Worm (Caenorhabditis elegans) whole organism, L1 larva: Measurements from ENCODE around the gene F45E12.6.

Experiments
- C04F5.9 ChIP-seq: sonication (generic microtip); optimal IDR thresholded peaks from 2 replicates; lab custom pipeline; 2016; ENCODE audit warnings: missing genetic modification characterization, missing compliant biosample characterization
- C34B4.2 ChIP-seq: sonication (generic microtip); optimal IDR thresholded peaks from 2 replicates; lab custom pipeline; 2017; ENCODE audit warnings: mild to moderate bottlenecking, missing genetic modification characterization, missing compliant biosample characterization
- Y116A8C.19 ChIP-seq: sonication (generic microtip); optimal IDR thresholded peaks from 2 replicates; lab custom pipeline; 2016; ENCODE audit warnings: missing compliant biosample characterization, missing genetic modification characterization, borderline replicate concordance
- alr-1 ChIP-seq: fragments of 200-800 bp; sonication (Bioruptor generic); optimal IDR thresholded peaks from 2 replicates; lab custom pipeline; 2018; ENCODE audit warnings: borderline replicate concordance, mild to moderate bottlenecking, missing genetic modification characterization, missing compliant biosample characterization
- aly-2 ChIP-seq: fragments of 150-350 bp; optimal IDR thresholded peaks from 2 replicates; lab custom pipeline; 2014; ENCODE audit warnings: missing biosample characterization, missing genetic modification characterization
- blmp-1 ChIP-seq: fragments of 150-350 bp; optimal IDR thresholded peaks from 2 replicates; lab custom pipeline; 2014; ENCODE audit warnings: missing biosample characterization, missing genetic modification characterization
- ceh-63 ChIP-seq: fragments of 200-800 bp; sonication (Bioruptor generic); optimal IDR thresholded peaks from 2 replicates; lab custom pipeline; 2018; ENCODE audit warnings: mild to moderate bottlenecking, missing genetic modification characterization, missing compliant biosample characterization
- ceh-8 ChIP-seq: fragments of 200-800 bp; sonication (Bioruptor generic); optimal IDR thresholded peaks from 2 replicates; lab custom pipeline; 2018; ENCODE audit warnings: mild to moderate bottlenecking, missing genetic modification characterization, moderate library complexity, missing compliant biosample characterization
- ceh-82 ChIP-seq, 3 experiments: fragments of 150-350 bp in 1 of 3; sonication (generic microtip) in 2 of 3; optimal IDR thresholded peaks; 2 replicates each; lab custom pipeline; 2014 to 2017; ENCODE audit warnings: missing biosample characterization in 3 of 3, missing genetic modification characterization in 3 of 3
- dsc-1 ChIP-seq: sonication (generic microtip); optimal IDR thresholded peaks from 2 replicates; lab custom pipeline; 2016; ENCODE audit warnings: mild to moderate bottlenecking, missing genetic modification characterization, missing compliant biosample characterization
- efl-1 ChIP-seq, 4 experiments: fragments of 150-350 bp; optimal IDR thresholded peaks in 3 of 4; peaks in 1 of 4; 1 replicate in 1 of 4; 2 replicates in 3 of 4; lab custom pipeline; 2014; ENCODE audit warnings: missing biosample characterization in 2 of 4, missing genetic modification characterization in 2 of 4, missing genetic modification reagents in 2 of 4
- efl-3 ChIP-seq: fragments of 200-800 bp; sonication (Bioruptor generic); optimal IDR thresholded peaks from 2 replicates; lab custom pipeline; 2018; ENCODE audit warnings: mild to moderate bottlenecking, missing genetic modification characterization, missing compliant biosample characterization
- egl-13 ChIP-seq: sonication (generic microtip); optimal IDR thresholded peaks from 2 replicates; lab custom pipeline; 2016; ENCODE audit warnings: missing genotype, missing genetic modification reagents, missing genetic modification characterization, missing compliant biosample characterization
- egl-27 ChIP-seq, 2 experiments: fragments of 150-350 bp in 1 of 2; sonication (generic microtip); optimal IDR thresholded peaks; 3 replicates each; lab custom pipeline; 2017 to 2018; ENCODE audit warnings: missing biosample characterization in 2 of 2, missing genetic modification characterization in 2 of 2, missing genetic modification reagents in 2 of 2
- fkh-10 ChIP-seq: sonication (generic microtip); optimal IDR thresholded peaks from 2 replicates; lab custom pipeline; 2017; ENCODE audit warnings: missing biosample characterization, missing genetic modification reagents, missing genetic modification characterization
- fkh-8 ChIP-seq: sonication (generic microtip); optimal IDR thresholded peaks from 2 replicates; lab custom pipeline; 2016; ENCODE audit warnings: mild to moderate bottlenecking, missing genetic modification characterization, missing compliant biosample characterization
- hlh-17 ChIP-seq: fragments of 200-800 bp; sonication (Bioruptor generic); optimal IDR thresholded peaks from 2 replicates; lab custom pipeline; 2018; ENCODE audit warnings: missing genetic modification characterization, mild to moderate bottlenecking, missing compliant biosample characterization, moderate library complexity, borderline replicate concordance
- irx-1 ChIP-seq: sonication (generic microtip); optimal IDR thresholded peaks from 2 replicates; lab custom pipeline; 2016; ENCODE audit warnings: missing genetic modification characterization, missing compliant biosample characterization
- isw-1 ChIP-seq: fragments of 200-800 bp; sonication (Bioruptor generic); IDR thresholded peaks from 2 replicates; pipeline ENCODE4 v1.3.6; 2022; ENCODE audit warnings: missing genetic modification characterization, missing compliant biosample characterization
- jun-1 ChIP-seq: fragments of 150-350 bp; optimal IDR thresholded peaks from 2 replicates; lab custom pipeline; 2014; ENCODE audit warnings: missing biosample characterization, missing genetic modification reagents, missing genetic modification characterization
- lin-14 ChIP-seq: fragments of 200-800 bp; sonication (Bioruptor generic); optimal IDR thresholded peaks from 2 replicates; lab custom pipeline; 2018; ENCODE audit warnings: mild to moderate bottlenecking, missing genetic modification characterization, moderate library complexity, missing compliant biosample characterization
- lin-35 ChIP-seq, 2 experiments: fragments of 150-350 bp; optimal IDR thresholded peaks; 2 replicates each; lab custom pipeline; 2014; ENCODE audit warnings: missing biosample characterization in 2 of 2, missing genetic modification characterization in 2 of 2, missing genetic modification reagents in 2 of 2
- lsy-2 ChIP-seq, 2 experiments: fragments of 150-350 bp; optimal IDR thresholded peaks; 2 replicates each; lab custom pipeline; 2014; ENCODE audit warnings: missing biosample characterization in 2 of 2, missing genetic modification characterization in 2 of 2
- mab-9 ChIP-seq: fragments of 200-800 bp; sonication (Bioruptor generic); IDR thresholded peaks from 2 replicates; pipeline ENCODE4 v1.3.6; 2022; ENCODE audit warnings: missing genetic modification reagents, missing genetic modification characterization, missing compliant biosample characterization
- mdl-1 ChIP-seq, 2 experiments: fragments of 150-350 bp; optimal IDR thresholded peaks; 2 replicates each; lab custom pipeline; 2014 to 2017; ENCODE audit warnings: missing biosample characterization in 2 of 2, missing genetic modification characterization in 2 of 2, inconsistent platforms in 1 of 2
- mef-2 ChIP-seq: fragments of 150-350 bp; optimal IDR thresholded peaks from 2 replicates; lab custom pipeline; 2014; ENCODE audit warnings: missing biosample characterization, missing genetic modification characterization
- nhr-12 ChIP-seq: sonication (generic microtip); optimal IDR thresholded peaks from 2 replicates; lab custom pipeline; 2017; ENCODE audit warnings: missing biosample characterization, missing genetic modification characterization
- nhr-20 ChIP-seq: sonication (generic microtip); optimal IDR thresholded peaks from 2 replicates; lab custom pipeline; 2016; ENCODE audit warnings: mild to moderate bottlenecking, missing genetic modification characterization, missing compliant biosample characterization
- nhr-237 ChIP-seq: fragments of 150-350 bp; optimal IDR thresholded peaks from 2 replicates; lab custom pipeline; 2014; ENCODE audit warnings: missing biosample characterization, missing genetic modification characterization
- nhr-28 ChIP-seq: fragments of 150-350 bp; optimal IDR thresholded peaks from 2 replicates; lab custom pipeline; 2014; ENCODE audit warnings: missing biosample characterization, missing genetic modification characterization
- nhr-47 ChIP-seq: sonication (generic microtip); optimal IDR thresholded peaks from 2 replicates; lab custom pipeline; 2016; ENCODE audit warnings: mild to moderate bottlenecking, missing genetic modification characterization, moderate library complexity, missing compliant biosample characterization
- nhr-71 ChIP-seq: sonication (generic microtip); optimal IDR thresholded peaks from 2 replicates; lab custom pipeline; 2016; ENCODE audit warnings: mild to moderate bottlenecking, missing genetic modification characterization, moderate library complexity, missing compliant biosample characterization
- nhr-84 ChIP-seq: sonication (generic microtip); optimal IDR thresholded peaks from 2 replicates; lab custom pipeline; 2017; ENCODE audit warnings: missing biosample characterization, missing genetic modification characterization
- nhr-85 ChIP-seq: sonication (generic microtip); peaks from one replicate; lab custom pipeline; 2016; ENCODE audit warnings: missing genetic modification characterization, inconsistent platforms, missing compliant biosample characterization
- pax-3 ChIP-seq: fragments of 200-800 bp; sonication (Bioruptor generic); optimal IDR thresholded peaks from 2 replicates; lab custom pipeline; 2018; ENCODE audit warnings: mild to moderate bottlenecking, missing genetic modification characterization, moderate library complexity, missing compliant biosample characterization
- pqm-1 ChIP-seq: sonication (generic microtip); optimal IDR thresholded peaks from 3 replicates; lab custom pipeline; 2017; ENCODE audit warnings: missing biosample characterization, missing genetic modification characterization
- skn-1 ChIP-seq: fragments of 150-350 bp; optimal IDR thresholded peaks from 2 replicates; lab custom pipeline; 2014; ENCODE audit warnings: missing biosample characterization, missing genetic modification characterization
- snpc-4 ChIP-seq: fragments of 150-350 bp; optimal IDR thresholded peaks from 2 replicates; lab custom pipeline; 2014; ENCODE audit warnings: missing biosample characterization, missing genetic modification characterization
- snu-23 ChIP-seq: sonication (generic microtip); optimal IDR thresholded peaks from 2 replicates; lab custom pipeline; 2016; ENCODE audit warnings: missing genetic modification characterization, missing compliant biosample characterization
- sox-4 ChIP-seq: sonication (generic microtip); optimal IDR thresholded peaks from 2 replicates; lab custom pipeline; 2016; ENCODE audit warnings: missing genetic modification characterization, missing compliant biosample characterization
- sptf-1 ChIP-seq: fragments of 150-350 bp; optimal IDR thresholded peaks from 2 replicates; lab custom pipeline; 2014; ENCODE audit warnings: missing biosample characterization, missing genetic modification characterization
- swsn-7 ChIP-seq: sonication (generic microtip); optimal IDR thresholded peaks from 2 replicates; lab custom pipeline; 2016; ENCODE audit warnings: missing genetic modification characterization, missing compliant biosample characterization
- tbx-2 ChIP-seq: sonication (generic microtip); optimal IDR thresholded peaks from 2 replicates; lab custom pipeline; 2016; ENCODE audit warnings: missing genetic modification characterization, missing compliant biosample characterization
- tlp-1 ChIP-seq: fragments of 150-350 bp; optimal IDR thresholded peaks from 2 replicates; lab custom pipeline; 2014; ENCODE audit warnings: missing biosample characterization, missing genetic modification characterization
- unc-30 ChIP-seq: sonication (generic microtip); optimal IDR thresholded peaks from 2 replicates; lab custom pipeline; 2017; ENCODE audit warnings: missing biosample characterization, missing genetic modification characterization
- unc-98 ChIP-seq: fragments of 200-800 bp; sonication (Bioruptor generic); IDR thresholded peaks from 2 replicates; pipeline ENCODE4 v1.3.6; 2022; ENCODE audit warnings: missing genetic modification characterization, missing compliant biosample characterization
- xbp-1 ChIP-seq: sonication (generic microtip); optimal IDR thresholded peaks from 2 replicates; lab custom pipeline; 2016; ENCODE audit warnings: missing genetic modification characterization, missing compliant biosample characterization
- zag-1 ChIP-seq: fragments of 150-350 bp; optimal IDR thresholded peaks from 2 replicates; lab custom pipeline; 2014; ENCODE audit warnings: missing biosample characterization, missing genetic modification characterization
- ztf-11 ChIP-seq, 2 experiments: sonication (generic microtip); optimal IDR thresholded peaks; 2 replicates each; lab custom pipeline; 2016 to 2017; ENCODE audit warnings: missing genetic modification characterization in 2 of 2, missing biosample characterization in 1 of 2, missing compliant biosample characterization in 1 of 2

The F45E12.6 gene

DNA sequence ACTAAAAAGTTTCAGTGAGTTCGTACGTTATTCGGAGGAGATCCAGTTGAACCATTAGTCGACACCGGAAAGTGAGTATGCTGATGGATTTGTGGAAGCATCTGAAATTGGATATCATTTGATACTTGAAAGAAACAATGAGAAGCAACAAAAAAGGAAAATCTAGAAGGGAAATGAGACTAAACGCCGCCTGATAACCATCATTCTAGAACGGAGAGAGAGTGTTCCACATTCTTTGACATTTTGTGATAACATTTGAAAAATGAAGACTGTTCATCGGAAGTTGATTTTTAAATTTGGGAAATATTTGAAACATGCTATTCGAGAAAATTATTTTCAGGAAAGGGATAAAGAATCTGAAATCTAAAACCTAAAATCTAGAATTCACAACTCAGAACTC is 17.2 kb upstream of the F45E12.6 start, which contains the start of gene npax-1:
TSS of gene npax-1 (minus strand) at position 101 of the 400 bp plus-strand sequence.
- TF ChIP-seq nhr-12 (tag; lab: Kevin White, UChicago) = no peak
- TF ChIP-seq hlh-17 = no peak
- no peak for TF ChIP-seq C34B4.2 (tag; lab: Kevin White, UChicago)
- TF ChIP-seq pax-3 (tag; lab: Kevin White, UChicago) = no peak
- TF ChIP-seq tbx-2 (tag; lab: Kevin White, UChicago) = no peak
- TF ChIP-seq ceh-82 (tag; optimal IDR thresholded peaks at IDR 0.05; lab: Kevin White, UChicago) = no peak
- TF ChIP-seq mab-9 (GFP tag; lab: Robert Waterston, UW) = no peak
- no peak for TF ChIP-seq alr-1 (tag; lab: Kevin White, UChicago)
- no peak for TF ChIP-seq blmp-1 (tag; lab: Kevin White, UChicago)
- no peak for TF ChIP-seq lsy-2 (tag; optimal IDR thresholded peaks at IDR 0.05; lab: Kevin White, UChicago)

DNA sequence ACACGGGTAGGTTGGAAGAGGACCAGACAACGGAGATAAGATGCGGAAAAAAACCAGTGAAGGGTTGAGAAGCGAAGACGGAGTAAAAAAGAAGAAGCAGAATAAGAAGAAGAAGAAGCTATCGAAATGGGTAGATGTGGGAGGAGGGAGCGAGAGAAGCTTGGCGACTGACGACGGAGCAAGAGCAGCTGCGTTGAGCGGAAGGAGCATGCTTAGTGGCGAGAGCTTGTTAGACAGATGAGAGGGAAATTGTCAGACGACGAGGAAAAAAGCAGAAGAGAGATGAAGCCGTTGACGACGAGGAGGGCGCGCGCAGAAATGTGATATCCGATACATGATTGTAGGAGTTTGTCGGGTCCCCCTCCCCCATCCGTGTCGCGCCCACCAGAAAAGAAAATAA is 13.0 kb upstream of the F45E12.6 start:
- TF ChIP-seq isw-1 (GFP tag; lab: Robert Waterston, UW) (peak; percentile 50), hlh-17 (no peak), lsy-2 (tag; optimal IDR thresholded peaks at IDR 0.05; lab: Kevin White, UChicago) (peak in 1 of 2 experiments; percentile 62), egl-27 (tag; optimal IDR thresholded peaks at IDR 0.05; lab: Kevin White, UChicago) (peak in 1 of 2 experiments; percentile 3), ceh-8 (no peak), fkh-8 (tag; lab: Kevin White, UChicago) (peak; percentile 74), snpc-4 (no peak), nhr-71 (tag; lab: Kevin White, UChicago) (peak; percentile 83), ceh-63 (GFP tag; lab: Kevin White, UChicago) (no peak), nhr-237 (no peak), nhr-84 (tag; lab: Kevin White, UChicago) (no peak), dsc-1 (tag; lab: Kevin White, UChicago) (peak; percentile 38), mef-2 (no peak), mab-9 (GFP tag; lab: Robert Waterston, UW) (no peak), unc-98 (GFP tag; lab: Robert Waterston, UW) (no peak), C34B4.2 (tag; lab: Kevin White, UChicago) (no peak), efl-1 (optimal IDR thresholded peaks at IDR 0.05; lab: Kevin White, UChicago) (peak; percentile 27 to 30), efl-1 (GFP tag; optimal IDR thresholded peaks at IDR 0.05 in 1 of 2; lab: Kevin White, UChicago) (no peak), irx-1 (peak; percentile 67), ceh-82 (tag; optimal IDR thresholded peaks at IDR 0.05; lab: Kevin White, UChicago) (peak; percentile 50 to 68 (median 57)), Y116A8C.19 (no peak), aly-2 (no peak), jun-1 (peak; percentile 16), egl-13 (tag; lab: Kevin White, UChicago) (peak; percentile 17), pqm-1 (tag; lab: Kevin White, UChicago) (no peak), sox-4 (no peak), C04F5.9 (tag; lab: Kevin White, UChicago) (no peak), blmp-1 (tag; lab: Kevin White, UChicago) (no peak), nhr-20 (peak; percentile 35), nhr-85 (no peak), zag-1 (tag; lab: Kevin White, UChicago) (no peak), ztf-11 (tag; optimal IDR thresholded peaks at IDR 0.05; lab: Kevin White, UChicago) (peak in 1 of 2 experiments; percentile 4), sptf-1 (tag; lab: Kevin White, UChicago) (no peak), tlp-1 (no peak), nhr-47 (tag; lab: Kevin White, UChicago) (peak; percentile 64), nhr-28 (tag; lab: Kevin White, UChicago) (no peak), snu-23 (GFP tag; lab: Kevin White, UChicago) (peak; percentile 47), efl-3 (GFP tag; lab: Kevin White, UChicago) (no peak), alr-1 (tag; lab: Kevin White, UChicago) (no peak), lin-35 (GFP tag; optimal IDR thresholded peaks at IDR 0.05; lab: Kevin White, UChicago) (peak in 1 of 2 experiments; percentile 10), tbx-2 (tag; lab: Kevin White, UChicago) (peak; percentile 74), swsn-7 (tag; lab: Kevin White, UChicago) (peak; percentile 68), nhr-12 (tag; lab: Kevin White, UChicago) (no peak), skn-1 (no peak), unc-30 (tag; lab: Kevin White, UChicago) (no peak), xbp-1 (tag; lab: Kevin White, UChicago) (peak; percentile 43), fkh-10 (GFP tag; lab: Kevin White, UChicago) (peak; percentile 59), mdl-1 (tag; optimal IDR thresholded peaks at IDR 0.05; lab: Kevin White, UChicago) (no peak), lin-14 (GFP tag; lab: Kevin White, UChicago) (peak; percentile 89)
